Fruit fly (Drosophila melanogaster) whole organism, wandering third instar larva: ENCODE measurements around the gene CG32280.

ENCODE experiments used
- Abd-B ChIP-seq: fragments of >200 bp; optimal IDR thresholded peaks from 2 replicates; lab custom pipeline; 2017; ENCODE audit warnings: missing biosample characterization, missing genetic modification characterization
- CG32264 ChIP-seq: fragments of 200-800 bp; sonication (Bioruptor generic); optimal IDR thresholded peaks from 2 replicates; lab custom pipeline; 2016; ENCODE audit warnings: missing biosample characterization, missing genetic modification characterization
- CG9705 ChIP-seq: fragments of 200-800 bp; sonication (Bioruptor generic); optimal IDR thresholded peaks from 2 replicates; lab custom pipeline; 2018; ENCODE audit warnings: missing biosample characterization, mild to moderate bottlenecking, missing genetic modification characterization
- CrebA ChIP-seq: fragments of 200-800 bp; sonication (Bioruptor generic); optimal IDR thresholded peaks from 2 replicates; lab custom pipeline; 2016; ENCODE audit warnings: missing biosample characterization, mild to moderate bottlenecking, missing genetic modification characterization, borderline replicate concordance
- Dif ChIP-seq: fragments of 200-275, 200-300 bp; sonication (Bioruptor generic); optimal IDR thresholded peaks from 2 replicates; lab custom pipeline; 2018; ENCODE audit warnings: missing biosample characterization, missing genetic modification characterization; ENCODE audit not compliant: partially characterized antibody
- HLH106 ChIP-seq: fragments of 200-800 bp; optimal IDR thresholded peaks from 3 replicates; lab custom pipeline; 2019; ENCODE audit warnings: missing biosample characterization, mild to moderate bottlenecking, missing genetic modification characterization, moderate library complexity
- Hr78 ChIP-seq: fragments of >200 bp; optimal IDR thresholded peaks from 2 replicates; lab custom pipeline; 2017; ENCODE audit warnings: missing biosample characterization, missing genetic modification characterization
- Hr83 ChIP-seq: fragments of 200-300 bp; sonication (Bioruptor generic); optimal IDR thresholded peaks from 2 replicates; lab custom pipeline; 2016; ENCODE audit warnings: missing biosample characterization, mild to moderate bottlenecking, missing genetic modification characterization, moderate library complexity; ENCODE audit not compliant: poor library complexity, severe bottlenecking
- Jra ChIP-seq: sonication (Bioruptor generic); optimal IDR thresholded peaks from 2 replicates; lab custom pipeline; 2016; ENCODE audit warnings: missing biosample characterization, missing genetic modification characterization
- Mio ChIP-seq: sonication (Bioruptor generic); optimal IDR thresholded peaks from 2 replicates; lab custom pipeline; 2016; ENCODE audit warnings: missing biosample characterization, missing genetic modification characterization
- Myc ChIP-seq: fragments of >200 bp; optimal IDR thresholded peaks from 2 replicates; lab custom pipeline; 2017
- N ChIP-seq: fragments of >200 bp; optimal IDR thresholded peaks from 2 replicates; lab custom pipeline; 2018; ENCODE audit warnings: missing biosample characterization, missing external identifiers, missing genetic modification characterization
- OdsH ChIP-seq: fragments of 200-800 bp; sonication (Bioruptor generic); optimal IDR thresholded peaks from 2 replicates; lab custom pipeline; 2016; ENCODE audit warnings: missing biosample characterization, mild to moderate bottlenecking, missing genetic modification characterization
- Rel ChIP-seq, 2 experiments: fragments of 200-800 bp; sonication (Bioruptor generic) in 1 of 2; optimal IDR thresholded peaks; 2 replicates in 1 of 2; 3 replicates in 1 of 2; lab custom pipeline; 2016 to 2019; ENCODE audit warnings: mild to moderate bottlenecking in 2 of 2, missing biosample characterization in 2 of 2, missing genetic modification characterization in 2 of 2, moderate library complexity in 1 of 2
- Sp1 ChIP-seq: fragments of 200-800 bp; sonication (Bioruptor generic); optimal IDR thresholded peaks from 3 replicates; lab custom pipeline; 2019; ENCODE audit warnings: missing biosample characterization, mild to moderate bottlenecking, missing genetic modification characterization, moderate library complexity
- br ChIP-seq: fragments of 200-800 bp; sonication (Bioruptor generic); optimal IDR thresholded peaks from 2 replicates; lab custom pipeline; 2016; ENCODE audit warnings: missing biosample characterization, missing genetic modification characterization
- brk ChIP-seq: fragments of 200-800 bp; sonication (Bioruptor generic); optimal IDR thresholded peaks from 2 replicates; lab custom pipeline; 2016; ENCODE audit warnings: missing biosample characterization, mild to moderate bottlenecking, missing genetic modification characterization
- dl ChIP-seq, 2 experiments: fragments of 175-275, 200-275 bp in 1 of 2; fragments of 200-275 bp in 1 of 2; sonication (Bioruptor generic); optimal IDR thresholded peaks; lab custom pipeline; 2018; ENCODE audit warnings: mild to moderate bottlenecking in 2 of 2, missing biosample characterization in 2 of 2, missing genetic modification characterization in 2 of 2, moderate library complexity in 2 of 2; ENCODE audit not compliant: partially characterized antibody in 2 of 2, insufficient read depth in 1 of 2
- dmrt93B ChIP-seq: fragments of 200-800 bp; sonication (Bioruptor generic); optimal IDR thresholded peaks from 2 replicates; lab custom pipeline; 2018; ENCODE audit warnings: missing biosample characterization, mild to moderate bottlenecking, missing genetic modification characterization
- dsf ChIP-seq: sonication (Bioruptor generic); optimal IDR thresholded peaks from 2 replicates; lab custom pipeline; 2016; ENCODE audit warnings: missing biosample characterization, missing genetic modification characterization, borderline replicate concordance
- ey ChIP-seq: fragments of 200-800 bp; sonication (Bioruptor generic); optimal IDR thresholded peaks from 2 replicates; lab custom pipeline; 2016; ENCODE audit warnings: missing biosample characterization, missing genetic modification characterization
- foxo ChIP-seq, 2 experiments: fragments of 200-800 bp; sonication (Bioruptor generic); optimal IDR thresholded peaks; 2 replicates in 1 of 2; 3 replicates in 1 of 2; lab custom pipeline; 2016 to 2017; ENCODE audit warnings: missing biosample characterization in 2 of 2, missing genetic modification characterization in 2 of 2
- fru ChIP-seq: fragments of 200-800 bp; sonication (Bioruptor generic); optimal IDR thresholded peaks from 3 replicates; lab custom pipeline; 2016; ENCODE audit warnings: missing biosample characterization, mild to moderate bottlenecking, missing genetic modification characterization
- h ChIP-seq: fragments of 200-800 bp; sonication (Bioruptor generic); optimal IDR thresholded peaks from 3 replicates; lab custom pipeline; 2016; ENCODE audit warnings: missing biosample characterization, mild to moderate bottlenecking, missing genetic modification characterization
- jim ChIP-seq: fragments of 175-275, 200-325 bp; sonication (Bioruptor generic); optimal IDR thresholded peaks from 2 replicates; lab custom pipeline; 2016; ENCODE audit warnings: missing biosample characterization, mild to moderate bottlenecking, missing genetic modification characterization
- lola ChIP-seq: fragments of >200 bp; optimal IDR thresholded peaks from 2 replicates; lab custom pipeline; 2017; ENCODE audit warnings: missing biosample characterization, missing genetic modification characterization
- pan ChIP-seq: fragments of >200 bp; optimal IDR thresholded peaks from 2 replicates; lab custom pipeline; 2017
- psq ChIP-seq: fragments of 200-800 bp; sonication (Bioruptor generic); optimal IDR thresholded peaks from 3 replicates; lab custom pipeline; 2017; ENCODE audit warnings: missing biosample characterization, mild to moderate bottlenecking, missing genetic modification characterization, moderate library complexity
- rgr ChIP-seq: fragments of 200-800 bp; sonication (Bioruptor generic); optimal IDR thresholded peaks from 3 replicates; lab custom pipeline; 2016; ENCODE audit warnings: missing biosample characterization, mild to moderate bottlenecking, missing genetic modification characterization
- sv ChIP-seq: fragments of 200-800 bp; sonication (Bioruptor generic); optimal IDR thresholded peaks from 3 replicates; lab custom pipeline; 2016; ENCODE audit warnings: missing biosample characterization, missing genetic modification characterization
- tai ChIP-seq: sonication (Bioruptor generic); optimal IDR thresholded peaks from 2 replicates; lab custom pipeline; 2016; ENCODE audit warnings: missing biosample characterization, missing genetic modification characterization
- usp ChIP-seq: fragments of >200 bp; optimal IDR thresholded peaks from 2 replicates; lab custom pipeline; 2017; ENCODE audit warnings: missing biosample characterization, missing genetic modification characterization
- woc ChIP-seq: sonication (Bioruptor generic); optimal IDR thresholded peaks from 2 replicates; lab custom pipeline; 2016; ENCODE audit warnings: missing biosample characterization, mild to moderate bottlenecking, missing genetic modification characterization

Gene CG32280

dm6 chr3L:3178530-3179096 is 13.6 kb downstream of the CG32280 start, which contains the start of the genes MnM and Girdin (continued):
- no peak for TF ChIP-seq h (GFP tag; lab: Kevin White, UChicago)
- TF ChIP-seq CG9705 (GFP tag; lab: Kevin White, UChicago), result no peak
- no peak for TF ChIP-seq tai (GFP tag; lab: Kevin White, UChicago)
- TF ChIP-seq woc (GFP tag; lab: Kevin White, UChicago), result peak; percentile 89
- peak; percentile 57 for TF ChIP-seq Hr83 (GFP tag; lab: Kevin White, UChicago)
- TF ChIP-seq foxo (GFP tag; optimal IDR thresholded peaks at IDR 0.05; lab: Kevin White, UChicago), result peak in 1 of 2 experiments; percentile 82
- no peak for TF ChIP-seq N (GFP tag; lab: Kevin White, UChicago)
- TF ChIP-seq psq (GFP tag; lab: Kevin White, UChicago), result no peak
- TF ChIP-seq dl (GFP tag; optimal IDR thresholded peaks at IDR 0.05; lab: Kevin White, UChicago; ENCODE audit: insufficient read depth in 1 of 2, partially characterized antibody in 2 of 2), result no peak
- TF ChIP-seq rgr (GFP tag; lab: Kevin White, UChicago), result no peak
- no peak for TF ChIP-seq pan (lab: Kevin White, UChicago)
- no peak for TF ChIP-seq CG32264 (GFP tag; lab: Kevin White, UChicago)
- TF ChIP-seq Dif (GFP tag; lab: Kevin White, UChicago), result no peak

- no peak for TF ChIP-seq Jra
- TF ChIP-seq br (GFP tag; lab: Kevin White, UChicago), result peak; percentile 90
- peak; percentile 64 for TF ChIP-seq Rel (GFP tag; optimal IDR thresholded peaks at IDR 0.05; lab: Kevin White, UChicago)
- TF ChIP-seq Rel (tag; optimal IDR thresholded peaks at IDR 0.05; lab: Kevin White, UChicago), result no peak
- TF ChIP-seq dl (GFP tag; optimal IDR thresholded peaks at IDR 0.05; lab: Kevin White, UChicago; ENCODE audit: insufficient read depth in 1 of 2, partially characterized antibody in 2 of 2), result no peak
- TF ChIP-seq CG32264 (GFP tag; lab: Kevin White, UChicago), result peak; percentile 89
- peak; percentile 83 for TF ChIP-seq sv
- TF ChIP-seq dsf (GFP tag; lab: Kevin White, UChicago), result no peak
- peak; percentile 84 for TF ChIP-seq ey
- peak; percentile 48 for TF ChIP-seq CG9705 (GFP tag; lab: Kevin White, UChicago)
- TF ChIP-seq dmrt93B (GFP tag; lab: Kevin White, UChicago), result peak; percentile 73
- peak; percentile 83 for TF ChIP-seq Sp1 (GFP tag; lab: Kevin White, UChicago)
- TF ChIP-seq jim (GFP tag; lab: Kevin White, UChicago), result no peak
- TF ChIP-seq HLH106 (tag; lab: Kevin White, UChicago), result peak; percentile 85
- TF ChIP-seq woc (GFP tag; lab: Kevin White, UChicago), result peak; percentile 83
- TF ChIP-seq h (GFP tag; lab: Kevin White, UChicago), result peak; percentile 94
- TF ChIP-seq Hr78 (GFP tag; lab: Kevin White, UChicago), result no peak
- TF ChIP-seq OdsH (GFP tag; lab: Kevin White, UChicago), result peak; percentile 87
- TF ChIP-seq psq (GFP tag; lab: Kevin White, UChicago), result peak; percentile 75
- peak; percentile 89 for TF ChIP-seq rgr (GFP tag; lab: Kevin White, UChicago)
- TF ChIP-seq fru (GFP tag; lab: Kevin White, UChicago), result peak; percentile 93
- peak; percentile 10 for TF ChIP-seq Hr83 (GFP tag; lab: Kevin White, UChicago)
- TF ChIP-seq foxo (GFP tag; optimal IDR thresholded peaks at IDR 0.05; lab: Kevin White, UChicago), result peak; percentile 73 to 91
- TF ChIP-seq, all 38 proteins: peak for 17
Measured at dm6 chr3L:3179474-3179873, 14.5 kb downstream of the CG32280 start.

- no peak for TF ChIP-seq Myc (lab: Kevin White, UChicago)
- no peak for TF ChIP-seq br (GFP tag; lab: Kevin White, UChicago)
- TF ChIP-seq Abd-B (GFP tag; lab: Kevin White, UChicago), result no peak
- no peak for TF ChIP-seq Sp1 (GFP tag; lab: Kevin White, UChicago)
- TF ChIP-seq CG9705 (GFP tag; lab: Kevin White, UChicago), result no peak
- no peak for TF ChIP-seq ey
- no peak for TF ChIP-seq CrebA (GFP tag; lab: Kevin White, UChicago)
Measured at dm6 chr3L:3184104-3184503, 19.1 kb downstream of the CG32280 start, which contains the start of gene CG42494. TSS of gene CG42494 (plus strand) at chr3L:3184404.

dm6 chr3L:3186364-3186763 is 21.4 kb downstream of the CG32280 start, which contains the start of gene CG32284:
TSS of gene CG32284 (plus strand) at chr3L:3186664.
- TF ChIP-seq foxo (GFP tag; optimal IDR thresholded peaks at IDR 0.05; lab: Kevin White, UChicago) (no peak), Rel (GFP tag; optimal IDR thresholded peaks at IDR 0.05; lab: Kevin White, UChicago) (no peak), Rel (tag; optimal IDR thresholded peaks at IDR 0.05; lab: Kevin White, UChicago) (no peak), tai (GFP tag; lab: Kevin White, UChicago) (no peak), brk (no peak), Mio (GFP tag; lab: Kevin White, UChicago) (no peak), N (GFP tag; lab: Kevin White, UChicago) (no peak), Hr83 (GFP tag; lab: Kevin White, UChicago) (no peak), rgr (GFP tag; lab: Kevin White, UChicago) (no peak), usp (no peak), sv (no peak), Hr78 (GFP tag; lab: Kevin White, UChicago) (no peak), psq (GFP tag; lab: Kevin White, UChicago) (no peak), HLH106 (tag; lab: Kevin White, UChicago) (no peak), lola (GFP tag; lab: Kevin White, UChicago) (no peak), woc (GFP tag; lab: Kevin White, UChicago) (no peak)
